Fruit fly (Drosophila melanogaster): ENCODE results near the gene AP-1gamma.

Gene AP-1gamma

DNA sequence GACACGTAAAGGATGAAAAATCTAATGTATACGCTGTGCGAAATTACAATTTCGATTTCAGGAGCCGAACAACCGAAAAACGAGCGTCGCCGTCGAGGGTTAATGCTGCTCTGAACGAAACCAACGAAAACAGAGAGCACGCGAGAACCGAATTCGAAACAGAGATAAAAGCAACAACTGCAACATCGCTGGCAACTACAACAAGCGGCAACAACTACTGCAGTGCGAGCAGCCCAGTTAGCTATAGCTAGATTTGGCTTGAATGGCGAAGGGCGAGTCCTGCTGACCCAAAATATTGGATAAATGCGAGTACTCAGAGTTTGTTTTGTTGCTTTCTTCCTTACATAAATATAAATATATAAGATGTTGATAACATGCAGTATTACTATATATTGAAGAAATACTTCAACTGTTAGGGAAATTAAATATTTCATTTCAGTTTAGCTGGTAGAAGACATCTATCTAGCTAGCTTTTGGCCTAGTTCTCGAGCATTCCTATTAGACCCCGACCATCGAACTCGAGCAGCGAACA is 26.5 kb downstream of the AP-1gamma start, which contains the start of gene fend:
TSS of gene fend (minus strand) at position 178 of the 532 bp plus-strand sequence.
- TF ChIP-seq gcm (GFP tag; optimal IDR thresholded peaks at IDR 0.05) (peak; percentile 12), HmgD (GFP tag; optimal IDR thresholded peaks at IDR 0.05) (no peak), Lhr (GFP tag; optimal IDR thresholded peaks at IDR 0.05) (peak; percentile 14), D (optimal IDR thresholded peaks at IDR 0.05) (no peak), D (GFP tag; optimal IDR thresholded peaks at IDR 0.05) (peak; percentile 25), twi (tag; optimal IDR thresholded peaks at IDR 0.05) (peak; percentile 41), Optix (GFP tag; IDR thresholded peaks at IDR 0.05) (no peak), Bdp1 (GFP tag; optimal IDR thresholded peaks at IDR 0.05) (no peak), CG10209 (GFP tag; optimal IDR thresholded peaks at IDR 0.05) (peak; percentile 25), crol (GFP tag; IDR thresholded peaks at IDR 0.05) (no peak), Six4 (GFP tag; optimal IDR thresholded peaks at IDR 0.05) (peak; percentile 18), chif (GFP tag; optimal IDR thresholded peaks at IDR 0.05) (no peak), Eip74EF (GFP tag; optimal IDR thresholded peaks at IDR 0.05) (peak in 1 of 2 experiments; percentile 18), croc (GFP tag; conservative IDR thresholded peaks at IDR 0.05) (no peak), CG1233 (GFP tag; optimal IDR thresholded peaks at IDR 0.05) (peak; percentile 21), B-H1 (GFP tag; IDR thresholded peaks at IDR 0.05) (no peak), dysf (GFP tag; IDR thresholded peaks at IDR 0.05) (peak; percentile 49; the same call in 1 of the 3 replicates), trem (tag; optimal IDR thresholded peaks at IDR 0.05) (peak; percentile 23), Dp (GFP tag; optimal IDR thresholded peaks at IDR 0.05) (no peak), Ets65A (GFP tag) (no peak), Jarid2 (GFP tag; optimal IDR thresholded peaks at IDR 0.05) (peak; percentile 85), CG18599 (GFP tag; optimal IDR thresholded peaks at IDR 0.05) (peak; percentile 57), caup (GFP tag; optimal IDR thresholded peaks at IDR 0.05; ENCODE audit: severe bottlenecking) (peak; percentile 23), lov (optimal IDR thresholded peaks at IDR 0.05) (peak; percentile 51), lov (GFP tag; IDR thresholded peaks at IDR 0.05) (0 out of 3 replicates have a peak, but pooled peaks have one; percentile 5), sima (GFP tag; optimal IDR thresholded peaks at IDR 0.05) (no peak), nau (GFP tag; optimal IDR thresholded peaks at IDR 0.05) (peak; percentile 18), Dll (GFP tag; IDR thresholded peaks at IDR 0.05; ENCODE audit: partially characterized antibody) (no peak), Xrp1 (GFP tag; IDR thresholded peaks at IDR 0.05) (peak; percentile 28; the same call in 1 of the 2 replicates), eve (GFP tag; optimal IDR thresholded peaks at IDR 0.05) (peak in 1 of 2 experiments; percentile 30), CG5180 (GFP tag; optimal IDR thresholded peaks at IDR 0.05) (peak; percentile 100), CG33557 (GFP tag; optimal IDR thresholded peaks at IDR 0.05) (peak; percentile 47), HmgZ (tag; optimal IDR thresholded peaks at IDR 0.05) (peak; percentile 41), CG4328 (GFP tag; optimal IDR thresholded peaks at IDR 0.05) (no peak), salm (tag; optimal IDR thresholded peaks at IDR 0.05) (no peak), Nf-YB (GFP tag; optimal IDR thresholded peaks at IDR 0.05) (no peak), CG31441 (GFP tag; IDR thresholded peaks at IDR 0.05) (peak; percentile 53), GATAe (GFP tag; conservative IDR thresholded peaks at IDR 0.05) (no peak), CG10959 (GFP tag; IDR thresholded peaks at IDR 0.05) (peak; percentile 77), pzg (GFP tag; optimal IDR thresholded peaks at IDR 0.05) (no peak), lola (GFP tag; optimal IDR thresholded peaks at IDR 0.05) (peak in 1 of 3 experiments; percentile 47), z (GFP tag; IDR thresholded peaks at IDR 0.05) (no peak), aop (GFP tag; IDR thresholded peaks at IDR 0.05) (no peak), CG9817 (tag; optimal IDR thresholded peaks at IDR 0.05) (peak; percentile 24), CG34376 (GFP tag; optimal IDR thresholded peaks at IDR 0.05) (peak; percentile 37), Hr3 (GFP tag; optimal IDR thresholded peaks at IDR 0.05) (peak; percentile 15), CG9797 (GFP tag; optimal IDR thresholded peaks at IDR 0.05) (no peak), zen (tag; optimal IDR thresholded peaks at IDR 0.05) (peak; percentile 8), zfh2 (GFP tag; optimal IDR thresholded peaks at IDR 0.05) (no peak), grau (tag; optimal IDR thresholded peaks at IDR 0.05) (peak; percentile 61)
